Worm (Caenorhabditis elegans) whole organism, L4 larva: ENCODE measurements around the gene F52C6.2.

Experiments used
- ZK546.5 ChIP-seq, 2 experiments: sonication (generic microtip); optimal IDR thresholded peaks; 2 replicates each; lab custom pipeline; 2017; ENCODE audit warnings: missing biosample characterization in 2 of 2, missing genetic modification characterization in 2 of 2
- ces-1 ChIP-seq: fragments of 150-350 bp; sonication (generic microtip); optimal IDR thresholded peaks from 4 replicates; lab custom pipeline; 2014; ENCODE audit warnings: missing biosample characterization, missing genetic modification reagents, missing genetic modification characterization
- dpl-1 ChIP-seq: fragments of 150-350 bp; optimal IDR thresholded peaks from 2 replicates; lab custom pipeline; 2014; ENCODE audit warnings: missing biosample characterization, missing genetic modification reagents, missing genetic modification characterization
- fos-1 ChIP-seq: fragments of 150-350 bp; optimal IDR thresholded peaks from 2 replicates; lab custom pipeline; 2014; ENCODE audit warnings: missing biosample characterization, missing genetic modification characterization

ce11 chrII:1949119-1949518 is 22.9 kb downstream of the F52C6.2 start:
- no peak for TF ChIP-seq ces-1 (GFP tag; lab: Kevin White, UChicago)
- TF ChIP-seq fos-1 (tag; lab: Kevin White, UChicago), result no peak
- TF ChIP-seq ZK546.5 (tag; optimal IDR thresholded peaks at IDR 0.05; lab: Kevin White, UChicago), result no peak
- TF ChIP-seq dpl-1 (GFP tag; lab: Kevin White, UChicago), result no peak
